Worm (Caenorhabditis elegans) whole organism, L4/young adult: ENCODE results near the gene nspe-6.

Experiments used
- W03F9.2 ChIP-seq: fragments of 150-350 bp; optimal IDR thresholded peaks from 2 replicates; lab custom pipeline; 2014; ENCODE audit warnings: missing biosample characterization, missing genetic modification characterization
- dao-5 ChIP-seq: sonication (generic microtip); optimal IDR thresholded peaks from 2 replicates; lab custom pipeline; 2016; ENCODE audit warnings: missing genotype, missing genetic modification characterization, moderate library complexity, missing compliant biosample characterization
- him-1 ChIP-seq: sonication (generic microtip); optimal IDR thresholded peaks from 2 replicates; lab custom pipeline; 2016; ENCODE audit warnings: missing genotype, missing genetic modification reagents, missing genetic modification characterization, missing compliant biosample characterization

DNA sequence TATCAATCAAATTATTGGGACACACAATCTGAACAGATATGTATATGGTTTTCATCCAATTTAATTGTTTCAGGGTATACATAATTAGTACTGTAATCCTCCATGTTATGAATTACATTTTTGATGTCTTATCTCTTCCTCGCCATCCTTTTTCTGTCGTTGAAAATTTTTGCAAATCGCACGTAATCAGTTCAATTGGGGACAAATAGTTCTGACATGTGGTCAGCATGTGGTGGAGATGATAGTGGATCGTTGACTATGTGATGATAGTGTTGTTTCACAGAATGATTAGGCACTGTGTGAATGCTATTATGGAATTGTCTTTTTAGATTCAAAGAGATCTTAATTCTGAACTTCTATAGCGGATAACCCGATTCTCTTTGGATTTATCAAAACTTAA is 568 bp downstream of the nspe-6 start:
- no peak for TF ChIP-seq W03F9.2
- TF ChIP-seq him-1 (tag; lab: Kevin White, UChicago) = no peak
- TF ChIP-seq dao-5 (tag; lab: Kevin White, UChicago) = no peak
